Fruit fly (Drosophila melanogaster) whole organism, embryonic: ENCODE results near the gene CG34269.
A peak's percentile ranks its signal among the peaks of the same experiment; 100 is the strongest.

Source experiments
- Ada2b ChIP-seq: fragments of 200-800 bp; sonication (Bioruptor generic); IDR thresholded peaks from 2 replicates; pipeline ENCODE4 v1.3.6; 2022; ENCODE audit warnings: missing biosample characterization, missing genetic modification characterization
- Awh ChIP-seq: fragments of 200-800 bp; sonication (Bioruptor generic); IDR thresholded peaks from 2 replicates; pipeline ENCODE4, ENCODE4 v1.3.6; 2022; ENCODE audit warnings: missing biosample characterization, missing genetic modification characterization
- B-H2 ChIP-seq: fragments of 200-800 bp; sonication (Bioruptor generic); optimal IDR thresholded peaks from 2 replicates; lab custom pipeline; 2018; ENCODE audit warnings: missing biosample characterization, mild to moderate bottlenecking, missing genetic modification characterization
- Bgb ChIP-seq: fragments of 200-800 bp; sonication (Bioruptor generic); IDR thresholded peaks from 2 replicates; pipeline ENCODE4 v1.3.6; 2022; ENCODE audit warnings: missing biosample characterization, missing genetic modification characterization; ENCODE audit not compliant: partially characterized antibody
- C15 ChIP-seq: fragments of 200-800 bp; sonication (Bioruptor generic); IDR thresholded peaks from 3 replicates; pipeline ENCODE4 v1.3.6; 2022; ENCODE audit warnings: missing biosample characterization, missing genetic modification characterization
- CG12219 ChIP-seq: fragments of 200-800 bp; sonication (Bioruptor generic); optimal IDR thresholded peaks from 3 replicates; lab custom pipeline; 2018; ENCODE audit warnings: missing biosample characterization, mild to moderate bottlenecking, missing genetic modification characterization
- CG12942 ChIP-seq: fragments of 200-800 bp; sonication (Bioruptor generic); optimal IDR thresholded peaks from 3 replicates; lab custom pipeline; 2016; ENCODE audit warnings: missing biosample characterization, missing genetic modification characterization
- CG14014 ChIP-seq: fragments of 200-800 bp; sonication (Bioruptor generic); IDR thresholded peaks from 2 replicates; pipeline ENCODE4 v1.3.6; 2022; ENCODE audit warnings: missing biosample characterization, missing genetic modification characterization
- CG1603 ChIP-seq: fragments of 200-800 bp; sonication (Bioruptor generic); optimal IDR thresholded peaks from 2 replicates; lab custom pipeline; 2019; ENCODE audit warnings: missing biosample characterization, mild to moderate bottlenecking, missing genetic modification characterization, moderate library complexity
- CG16815 ChIP-seq: fragments of 200-800 bp; sonication (Bioruptor generic); optimal IDR thresholded peaks from 3 replicates; lab custom pipeline; 2017; ENCODE audit warnings: missing biosample characterization, mild to moderate bottlenecking, missing genetic modification characterization
- CG17912 ChIP-seq: fragments of 200-800 bp; sonication (Bioruptor generic); optimal IDR thresholded peaks from 2 replicates; lab custom pipeline; 2018; ENCODE audit warnings: missing biosample characterization, mild to moderate bottlenecking, missing genetic modification characterization
- CG18476 ChIP-seq: fragments of 200-800 bp; sonication (Bioruptor generic); optimal IDR thresholded peaks from 2 replicates; lab custom pipeline; 2016; ENCODE audit warnings: missing biosample characterization, mild to moderate bottlenecking, missing genetic modification characterization
- CG30403 ChIP-seq: fragments of 200-800 bp; sonication (Bioruptor generic); optimal IDR thresholded peaks from 3 replicates; lab custom pipeline; 2016; ENCODE audit warnings: missing biosample characterization, missing genetic modification characterization
- CG32767 ChIP-seq: fragments of 200-800 bp; sonication (Bioruptor generic); IDR thresholded peaks from 2 replicates; pipeline ENCODE4 v1.3.6; 2022; ENCODE audit warnings: missing biosample characterization, missing genetic modification characterization
- CG6175 ChIP-seq: fragments of 200-800 bp; sonication (Bioruptor generic); IDR thresholded peaks from 3 replicates; pipeline ENCODE4 v1.3.6; 2022; ENCODE audit warnings: missing biosample characterization, missing genetic modification characterization
- CG7987 ChIP-seq: fragments of 200-800 bp; sonication (Bioruptor generic); optimal IDR thresholded peaks from 2 replicates; lab custom pipeline; 2018; ENCODE audit warnings: missing biosample characterization, mild to moderate bottlenecking, missing genetic modification characterization, moderate library complexity
- CG9797 ChIP-seq: fragments of 200-800 bp; sonication (Bioruptor generic); optimal IDR thresholded peaks from 3 replicates; lab custom pipeline; 2018; ENCODE audit warnings: missing biosample characterization, mild to moderate bottlenecking, missing genetic modification characterization
- Dfd ChIP-seq, 2 experiments: fragments of >200 bp; optimal IDR thresholded peaks; 2 replicates each; lab custom pipeline; 2017; ENCODE audit warnings: missing biosample characterization in 2 of 2, missing genetic modification characterization in 2 of 2
- Dp ChIP-seq: fragments of 200-800 bp; sonication (Bioruptor generic); optimal IDR thresholded peaks from 2 replicates; lab custom pipeline; 2018; ENCODE audit warnings: missing biosample characterization, mild to moderate bottlenecking, missing genetic modification characterization, moderate library complexity
- GATAe ChIP-seq: fragments of 200-800 bp; sonication (Bioruptor generic); conservative IDR thresholded peaks from 2 replicates; pipeline ENCODE4 v1.3.6; 2022; ENCODE audit warnings: missing biosample characterization, missing genetic modification characterization
- HHEX ChIP-seq: fragments of 200-800 bp; sonication (Bioruptor generic); optimal IDR thresholded peaks from 3 replicates; lab custom pipeline; 2017; ENCODE audit warnings: missing biosample characterization, mild to moderate bottlenecking, missing genetic modification characterization, missing genetic modification reagents
- HLH4C ChIP-seq: fragments of 200-800 bp; sonication (Bioruptor generic); IDR thresholded peaks from 3 replicates; pipeline ENCODE4 v1.3.6; 2022; ENCODE audit warnings: missing biosample characterization, missing genetic modification characterization; ENCODE audit not compliant: partially characterized antibody
- Hr51 ChIP-seq, 2 experiments: fragments of 200-800 bp; sonication (Bioruptor generic); optimal IDR thresholded peaks; 2 replicates in 1 of 2; 3 replicates in 1 of 2; lab custom pipeline; 2016 to 2018; ENCODE audit warnings: missing biosample characterization in 2 of 2, missing genetic modification characterization in 2 of 2, mild to moderate bottlenecking in 1 of 2, moderate library complexity in 1 of 2
- Mrtf ChIP-seq: fragments of 200-800 bp; sonication (Bioruptor generic); IDR thresholded peaks from 3 replicates; pipeline ENCODE4 v1.3.6; 2022; ENCODE audit warnings: missing biosample characterization, missing genetic modification characterization
- Scr ChIP-seq: fragments of 200-800 bp; sonication (Bioruptor generic); IDR thresholded peaks from 2 replicates; pipeline ENCODE4 v1.3.6; 2022; ENCODE audit warnings: missing biosample characterization, missing genetic modification characterization; ENCODE audit not compliant: partially characterized antibody
- Usf ChIP-seq: fragments of 200-800 bp; sonication (Bioruptor generic); optimal IDR thresholded peaks from 2 replicates; lab custom pipeline; 2017; ENCODE audit warnings: missing genotype, missing biosample characterization, missing genetic modification characterization
- YL-1 ChIP-seq: fragments of 200-800 bp; sonication (Bioruptor generic); optimal IDR thresholded peaks from 3 replicates; lab custom pipeline; 2017; ENCODE audit warnings: missing biosample characterization, mild to moderate bottlenecking, missing genetic modification characterization
- az2 ChIP-seq: fragments of 200-800 bp; sonication (Bioruptor generic); optimal IDR thresholded peaks from 3 replicates; lab custom pipeline; 2016; ENCODE audit warnings: missing biosample characterization, missing genetic modification characterization
- bowl ChIP-seq: fragments of 200-800 bp; sonication (Bioruptor generic); IDR thresholded peaks from 2 replicates; pipeline ENCODE4 v1.3.6; 2022; ENCODE audit warnings: missing biosample characterization, missing genetic modification characterization
- btn ChIP-seq: fragments of 200-800 bp; sonication (Bioruptor generic); optimal IDR thresholded peaks from 2 replicates; lab custom pipeline; 2016; ENCODE audit warnings: missing biosample characterization, missing genetic modification characterization
- chinmo ChIP-seq: fragments of 200-800 bp; sonication (Bioruptor generic); IDR thresholded peaks from 4 replicates; pipeline ENCODE4 v1.3.6; 2022; ENCODE audit warnings: missing biosample characterization, missing genetic modification characterization; ENCODE audit not compliant: partially characterized antibody
- crp ChIP-seq, 2 experiments: fragments of 200-800 bp; sonication (Bioruptor generic); optimal IDR thresholded peaks; 2 replicates in 1 of 2; 3 replicates in 1 of 2; lab custom pipeline; 2017; ENCODE audit warnings: missing biosample characterization in 2 of 2, missing genetic modification characterization in 2 of 2, mild to moderate bottlenecking in 1 of 2, moderate library complexity in 1 of 2
- ems ChIP-seq: fragments of 200-800 bp; sonication (Bioruptor generic); optimal IDR thresholded peaks from 3 replicates; lab custom pipeline; 2016; ENCODE audit warnings: missing biosample characterization, missing genetic modification characterization
- ewg ChIP-seq: fragments of 200-800 bp; sonication (Bioruptor generic); optimal IDR thresholded peaks from 3 replicates; lab custom pipeline; 2017; ENCODE audit warnings: mild to moderate bottlenecking, missing biosample characterization, missing genetic modification reagents, missing genetic modification characterization
- eyg ChIP-seq: fragments of 200-800 bp; sonication (Bioruptor generic); optimal IDR thresholded peaks from 3 replicates; lab custom pipeline; 2016; ENCODE audit warnings: missing biosample characterization, missing genetic modification characterization
- gfzf ChIP-seq: fragments of 200-800 bp; sonication (Bioruptor generic); optimal IDR thresholded peaks from 2 replicates; lab custom pipeline; 2016; ENCODE audit warnings: missing biosample characterization, mild to moderate bottlenecking, missing genetic modification characterization, moderate library complexity
- hkb ChIP-seq, 2 experiments: fragments of 200-800 bp in 1 of 2; fragments of >200 bp in 1 of 2; sonication (Bioruptor generic) in 1 of 2; IDR thresholded peaks in 1 of 2; optimal IDR thresholded peaks in 1 of 2; 2 replicates each; pipeline versions ENCODE4 v1.3.6 to Lab custom; 2017 to 2022; ENCODE audit warnings: missing biosample characterization in 1 of 2, missing genetic modification characterization in 1 of 2
- inv ChIP-seq: fragments of 200-800 bp; sonication (Bioruptor generic); IDR thresholded peaks from 2 replicates; pipeline ENCODE4 v1.3.6; 2022; ENCODE audit warnings: missing biosample characterization, missing genetic modification characterization; ENCODE audit not compliant: partially characterized antibody
- kay ChIP-seq: fragments of 200-800 bp; sonication (Bioruptor generic); optimal IDR thresholded peaks from 2 replicates; lab custom pipeline; 2016; ENCODE audit warnings: missing biosample characterization, missing genetic modification characterization
- nerfin-1 ChIP-seq: fragments of 200-800 bp; sonication (Bioruptor generic); optimal IDR thresholded peaks from 3 replicates; lab custom pipeline; 2019; ENCODE audit warnings: missing biosample characterization, mild to moderate bottlenecking, missing genetic modification characterization, moderate library complexity
- pzg ChIP-seq: fragments of 200-800 bp; sonication (Bioruptor generic); optimal IDR thresholded peaks from 3 replicates; lab custom pipeline; 2018; ENCODE audit warnings: missing biosample characterization, mild to moderate bottlenecking, missing genetic modification characterization, moderate library complexity
- rib ChIP-seq: fragments of 200-800 bp; sonication (Bioruptor generic); IDR thresholded peaks from 2 replicates; pipeline ENCODE4 v1.3.6; 2022; ENCODE audit warnings: missing biosample characterization, missing genetic modification characterization
- sens-2 ChIP-seq: fragments of 200-800 bp; sonication (Bioruptor generic); IDR thresholded peaks from 2 replicates; pipeline ENCODE4 v1.3.6; 2022; ENCODE audit warnings: missing biosample characterization, missing genetic modification characterization
- slou ChIP-seq: fragments of 200-800 bp; sonication (Bioruptor generic); optimal IDR thresholded peaks from 3 replicates; lab custom pipeline; 2016; ENCODE audit warnings: missing biosample characterization, missing genetic modification characterization
- slp2 ChIP-seq: fragments of 200-800 bp; sonication (Bioruptor generic); optimal IDR thresholded peaks from 2 replicates; lab custom pipeline; 2016; ENCODE audit warnings: missing biosample characterization, missing genetic modification characterization
- sob ChIP-seq: fragments of 200-800 bp; sonication (Bioruptor generic); IDR thresholded peaks from 2 replicates; pipeline ENCODE4 v1.3.6; 2022; ENCODE audit warnings: missing biosample characterization, missing genetic modification characterization
- twi ChIP-seq: fragments of 200-800 bp; optimal IDR thresholded peaks from 2 replicates; lab custom pipeline; 2019; ENCODE audit warnings: missing biosample characterization, mild to moderate bottlenecking, missing genetic modification characterization, moderate library complexity
- z ChIP-seq: fragments of 200-800 bp; sonication (Bioruptor generic); IDR thresholded peaks from 3 replicates; pipeline ENCODE4 v1.3.6; 2022; ENCODE audit warnings: missing biosample characterization, missing genetic modification characterization
- zen2 ChIP-seq: fragments of 200-800 bp; sonication (Bioruptor generic); IDR thresholded peaks from 3 replicates; pipeline ENCODE4 v1.3.6; 2022; ENCODE audit warnings: missing biosample characterization, missing genetic modification characterization; ENCODE audit not compliant: partially characterized antibody
- zfh1 ChIP-seq: fragments of 200-800 bp; sonication (Bioruptor generic); IDR thresholded peaks from 3 replicates; pipeline ENCODE4 v1.3.6; 2022; ENCODE audit warnings: missing biosample characterization, missing genetic modification characterization

Gene CG34269

DNA sequence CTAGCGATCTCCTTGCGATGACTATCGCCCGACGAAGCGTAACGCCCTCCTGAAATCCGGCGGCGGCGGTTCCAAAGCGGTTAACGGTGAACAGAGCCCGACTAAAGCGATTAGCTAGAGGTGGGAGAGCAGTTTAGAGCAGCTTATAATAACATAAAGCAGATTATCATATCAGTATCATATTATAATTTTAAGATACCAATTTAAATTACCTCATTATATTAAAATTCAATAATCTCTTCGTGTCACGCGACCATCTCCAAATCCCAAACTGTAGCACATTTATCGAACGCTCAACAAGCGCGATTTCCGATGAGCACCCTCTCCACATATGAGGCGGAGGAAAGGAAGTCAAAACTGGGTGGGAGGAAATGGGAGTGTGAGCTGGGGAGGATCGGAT, 5.7 kb downstream of the CG34269 start (continued):
- TF ChIP-seq CG16815 (no peak), Awh (GFP tag; lab: Robert Waterston, UW) (no peak), CG17912 (GFP tag; lab: Kevin White, UChicago) (no peak), rib (GFP tag; lab: Robert Waterston, UW) (no peak), HHEX (no peak), sens-2 (no peak), sob (GFP tag; lab: Robert Waterston, UW) (peak; percentile 46; the same call in 1 of the 2 replicates), gfzf (GFP tag; lab: Kevin White, UChicago) (no peak), inv (GFP tag; lab: Robert Waterston, UW) (no peak), Dfd (GFP tag; optimal IDR thresholded peaks at IDR 0.05; lab: Kevin White, UChicago) (no peak), Usf (no peak), pzg (no peak), az2 (no peak), slou (GFP tag; lab: Kevin White, UChicago) (no peak), ewg (GFP tag; lab: Kevin White, UChicago) (no peak), C15 (GFP tag; lab: Robert Waterston, UW) (no peak), B-H2 (no peak), CG14014 (GFP tag; lab: Robert Waterston, UW) (no peak), bowl (GFP tag; lab: Robert Waterston, UW) (no peak), CG1603 (peak; percentile 55), chinmo (GFP tag; lab: Robert Waterston, UW) (no peak), Dp (GFP tag; lab: Kevin White, UChicago) (no peak), Scr (GFP tag; lab: Robert Waterston, UW) (peak; percentile 66), ems (no peak), Bgb (no peak), GATAe (GFP tag; lab: Robert Waterston, UW) (no peak), YL-1 (GFP tag; lab: Kevin White, UChicago) (no peak), z (GFP tag; lab: Robert Waterston, UW) (no peak), twi (tag; lab: Kevin White, UChicago) (no peak), eyg (GFP tag; lab: Kevin White, UChicago) (no peak), Hr51 (GFP tag; optimal IDR thresholded peaks at IDR 0.05; lab: Kevin White, UChicago) (peak in 1 of 2 experiments; percentile 4), CG30403 (peak; percentile 14), CG32767 (GFP tag; lab: Robert Waterston, UW) (no peak), CG6175 (GFP tag; lab: Robert Waterston, UW) (no peak), HLH4C (GFP tag; lab: Robert Waterston, UW) (0 out of 3 replicates have a peak, but pooled peaks have one; percentile 33), CG12942 (GFP tag; lab: Kevin White, UChicago) (no peak), Mrtf (GFP tag; lab: Robert Waterston, UW) (no peak), nerfin-1 (tag; lab: Kevin White, UChicago) (no peak), CG9797 (no peak), kay (no peak), zen2 (GFP tag; lab: Robert Waterston, UW) (no peak), slp2 (GFP tag; lab: Kevin White, UChicago) (no peak), CG12219 (GFP tag; lab: Kevin White, UChicago) (no peak), Ada2b (no peak), CG18476 (no peak), CG7987 (no peak), btn (no peak), crp (GFP tag; optimal IDR thresholded peaks at IDR 0.05; lab: Kevin White, UChicago) (no peak), hkb (optimal IDR thresholded peaks at IDR 0.05; lab: Kevin White, UChicago) (no peak), hkb (GFP tag; IDR thresholded peaks at IDR 0.05; lab: Robert Waterston, UW) (peak; percentile 65), zfh1 (GFP tag; lab: Robert Waterston, UW) (peak; percentile 74; the same call in 2 of the 3 replicates)
